Fruit fly (Drosophila melanogaster) whole organism, wandering third instar larva: ENCODE results near the gene Reck.

Source experiments
- Abd-B ChIP-seq: fragments of >200 bp; optimal IDR thresholded peaks from 2 replicates; lab custom pipeline; 2017; ENCODE audit warnings: missing biosample characterization, missing genetic modification characterization
- CrebA ChIP-seq: fragments of 200-800 bp; sonication (Bioruptor generic); optimal IDR thresholded peaks from 2 replicates; lab custom pipeline; 2016; ENCODE audit warnings: missing biosample characterization, mild to moderate bottlenecking, missing genetic modification characterization, borderline replicate concordance
- GATAd ChIP-seq: sonication (Bioruptor generic); optimal IDR thresholded peaks from 2 replicates; lab custom pipeline; 2016; ENCODE audit warnings: missing biosample characterization, missing genetic modification characterization
- Hr83 ChIP-seq: fragments of 200-300 bp; sonication (Bioruptor generic); optimal IDR thresholded peaks from 2 replicates; lab custom pipeline; 2016; ENCODE audit warnings: missing biosample characterization, mild to moderate bottlenecking, missing genetic modification characterization, moderate library complexity; ENCODE audit not compliant: poor library complexity, severe bottlenecking
- Jra ChIP-seq: sonication (Bioruptor generic); optimal IDR thresholded peaks from 2 replicates; lab custom pipeline; 2016; ENCODE audit warnings: missing biosample characterization, missing genetic modification characterization
- br ChIP-seq: fragments of 200-800 bp; sonication (Bioruptor generic); optimal IDR thresholded peaks from 2 replicates; lab custom pipeline; 2016; ENCODE audit warnings: missing biosample characterization, missing genetic modification characterization
- dl ChIP-seq, 2 experiments: fragments of 175-275, 200-275 bp in 1 of 2; fragments of 200-275 bp in 1 of 2; sonication (Bioruptor generic); optimal IDR thresholded peaks; lab custom pipeline; 2018; ENCODE audit warnings: mild to moderate bottlenecking in 2 of 2, missing biosample characterization in 2 of 2, missing genetic modification characterization in 2 of 2, moderate library complexity in 2 of 2; ENCODE audit not compliant: partially characterized antibody in 2 of 2, insufficient read depth in 1 of 2
- foxo ChIP-seq, 2 experiments: fragments of 200-800 bp; sonication (Bioruptor generic); optimal IDR thresholded peaks; 2 replicates in 1 of 2; 3 replicates in 1 of 2; lab custom pipeline; 2016 to 2017; ENCODE audit warnings: missing biosample characterization in 2 of 2, missing genetic modification characterization in 2 of 2
- lola ChIP-seq: fragments of >200 bp; optimal IDR thresholded peaks from 2 replicates; lab custom pipeline; 2017; ENCODE audit warnings: missing biosample characterization, missing genetic modification characterization
- pan ChIP-seq: fragments of >200 bp; optimal IDR thresholded peaks from 2 replicates; lab custom pipeline; 2017
- psq ChIP-seq: fragments of 200-800 bp; sonication (Bioruptor generic); optimal IDR thresholded peaks from 3 replicates; lab custom pipeline; 2017; ENCODE audit warnings: missing biosample characterization, mild to moderate bottlenecking, missing genetic modification characterization, moderate library complexity
- rgr ChIP-seq: fragments of 200-800 bp; sonication (Bioruptor generic); optimal IDR thresholded peaks from 3 replicates; lab custom pipeline; 2016; ENCODE audit warnings: missing biosample characterization, mild to moderate bottlenecking, missing genetic modification characterization
- woc ChIP-seq: sonication (Bioruptor generic); optimal IDR thresholded peaks from 2 replicates; lab custom pipeline; 2016; ENCODE audit warnings: missing biosample characterization, mild to moderate bottlenecking, missing genetic modification characterization

DNA sequence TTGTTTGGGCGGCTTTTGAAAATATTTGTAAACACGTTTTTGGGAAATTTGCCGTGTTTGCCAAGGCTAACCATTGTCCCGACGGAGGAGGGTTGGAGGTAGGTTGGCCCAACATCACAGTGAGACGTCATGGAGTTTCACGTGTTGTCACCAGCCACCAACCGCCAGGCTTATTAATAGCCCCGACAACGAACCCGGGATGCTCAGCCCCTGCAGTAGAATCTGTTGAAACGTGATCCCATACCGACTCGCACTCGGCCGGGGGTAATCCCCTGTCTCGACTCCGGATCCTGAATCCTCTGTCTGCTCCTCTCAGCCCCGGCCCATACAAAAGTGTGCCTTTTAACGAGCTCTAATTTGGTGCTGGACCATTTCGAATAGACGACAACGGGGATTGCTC, 53.3 kb downstream of the Reck start:
- no peak for TF ChIP-seq foxo (GFP tag; optimal IDR thresholded peaks at IDR 0.05; lab: Kevin White, UChicago)
- no peak for TF ChIP-seq lola (GFP tag; lab: Kevin White, UChicago)
- no peak for TF ChIP-seq rgr (GFP tag; lab: Kevin White, UChicago)
- no peak for TF ChIP-seq dl (GFP tag; optimal IDR thresholded peaks at IDR 0.05; lab: Kevin White, UChicago; ENCODE audit: insufficient read depth in 1 of 2, partially characterized antibody in 2 of 2)
- TF ChIP-seq GATAd (GFP tag; lab: Kevin White, UChicago): no peak
- TF ChIP-seq Jra (GFP tag; lab: Kevin White, UChicago): no peak
- TF ChIP-seq br: no peak
- TF ChIP-seq woc (GFP tag; lab: Kevin White, UChicago): no peak
- TF ChIP-seq Abd-B (GFP tag; lab: Kevin White, UChicago): no peak
- no peak for TF ChIP-seq pan (lab: Kevin White, UChicago)
- no peak for TF ChIP-seq psq
- no peak for TF ChIP-seq CrebA (GFP tag; lab: Kevin White, UChicago)
- TF ChIP-seq Hr83: no peak
